Fruit fly (Drosophila melanogaster): Measurements from ENCODE around the gene Dip-B.

Gene Dip-B

dm6 chr3R:13800430-13800848 is 18.4 kb downstream of the Dip-B start (continued):
- no peak for TF ChIP-seq Dip2 (GFP tag; IDR thresholded peaks at IDR 0.05)
- TF ChIP-seq CG15479 (GFP tag; optimal IDR thresholded peaks at IDR 0.05): no peak
- peak; percentile 59 for TF ChIP-seq ems (GFP tag; optimal IDR thresholded peaks at IDR 0.05)
- no peak for TF ChIP-seq fu2 (GFP tag; optimal IDR thresholded peaks at IDR 0.05)
- peak; percentile 81 for TF ChIP-seq CG1602 (GFP tag; optimal IDR thresholded peaks at IDR 0.05)
- TF ChIP-seq CG10267 (tag; optimal IDR thresholded peaks at IDR 0.05): peak; percentile 86
- no peak for TF ChIP-seq CG1792 (GFP tag; optimal IDR thresholded peaks at IDR 0.05)
- no peak for TF ChIP-seq Tbp (GFP tag; optimal IDR thresholded peaks at IDR 0.05)
- TF ChIP-seq CG12236 (GFP tag; optimal IDR thresholded peaks at IDR 0.05): no peak
- TF ChIP-seq az2 (GFP tag; optimal IDR thresholded peaks at IDR 0.05): peak; percentile 88
- TF ChIP-seq mam (GFP tag; optimal IDR thresholded peaks at IDR 0.05): peak; percentile 60
- peak; percentile 92 for TF ChIP-seq Rfx (GFP tag; IDR thresholded peaks at IDR 0.05)
- peak; percentile 92 for TF ChIP-seq CG7839 (tag; optimal IDR thresholded peaks at IDR 0.05)
- TF ChIP-seq nom (GFP tag; optimal IDR thresholded peaks at IDR 0.05): peak; percentile 54
- TF ChIP-seq sens (GFP tag): peak; percentile 95
- TF ChIP-seq CG4730 (GFP tag; IDR thresholded peaks at IDR 0.05): peak; percentile 93
- TF ChIP-seq oc (tag; optimal IDR thresholded peaks at IDR 0.05): peak; percentile 84
- TF ChIP-seq Sin3A (optimal IDR thresholded peaks at IDR 0.05): no peak
- peak; percentile 84 for TF ChIP-seq ro (GFP tag; IDR thresholded peaks at IDR 0.05)
- peak; percentile 72 for TF ChIP-seq Fer2 (tag; optimal IDR thresholded peaks at IDR 0.05)
- TF ChIP-seq E2f2 (GFP tag; IDR thresholded peaks at IDR 0.05): peak; percentile 81
- TF ChIP-seq pb (GFP tag; optimal IDR thresholded peaks at IDR 0.05): no peak
- TF ChIP-seq dmrt11E (tag; optimal IDR thresholded peaks at IDR 0.05): peak; percentile 86
- TF ChIP-seq jing (GFP tag; optimal IDR thresholded peaks at IDR 0.05): peak; percentile 27
- peak; percentile 6 for TF ChIP-seq NK7.1 (GFP tag; optimal IDR thresholded peaks at IDR 0.05)
- TF ChIP-seq Abd-B (GFP tag; optimal IDR thresholded peaks at IDR 0.05): peak; percentile 73
- TF ChIP-seq cato (GFP tag; optimal IDR thresholded peaks at IDR 0.05; ENCODE audit: borderline replicate concordance): peak; percentile 64
- TF ChIP-seq tap (tag; optimal IDR thresholded peaks at IDR 0.05): peak; percentile 15
- TF ChIP-seq Oli (tag; optimal IDR thresholded peaks at IDR 0.05): peak; percentile 90
- TF ChIP-seq h (optimal IDR thresholded peaks at IDR 0.05): no peak
- no peak for TF ChIP-seq mld (GFP tag; IDR thresholded peaks at IDR 0.05; ENCODE audit: partially characterized antibody)
- TF ChIP-seq Ada2b (GFP tag; IDR thresholded peaks at IDR 0.05): peak; percentile 96
- TF ChIP-seq CG11560 (tag; IDR thresholded peaks at IDR 0.05): peak; percentile 73; the same call in 2 of the 3 replicates
- no peak for TF ChIP-seq corto (GFP tag; optimal IDR thresholded peaks at IDR 0.05)
- TF ChIP-seq HmgD (GFP tag; optimal IDR thresholded peaks at IDR 0.05): no peak
- TF ChIP-seq CG2129 (GFP tag; IDR thresholded peaks at IDR 0.05; ENCODE audit: partially characterized antibody): no peak
- TF ChIP-seq CG18619 (GFP tag; optimal IDR thresholded peaks at IDR 0.05): peak; percentile 88
- TF ChIP-seq CG6683 (GFP tag; optimal IDR thresholded peaks at IDR 0.05): peak; percentile 94
- peak; percentile 60; the same call in 1 of the 2 replicates for TF ChIP-seq aop (GFP tag; IDR thresholded peaks at IDR 0.05)
- peak; percentile 93 for TF ChIP-seq lmd (GFP tag; IDR thresholded peaks at IDR 0.05)
- TF ChIP-seq odd (GFP tag; optimal IDR thresholded peaks at IDR 0.05): peak; percentile 88
- TF ChIP-seq CG14050 (GFP tag; IDR thresholded peaks at IDR 0.05): peak; percentile 90
- TF ChIP-seq CG15514 (GFP tag; optimal IDR thresholded peaks at IDR 0.05): peak; percentile 87
- peak; percentile 83 for TF ChIP-seq CG8290 (GFP tag; optimal IDR thresholded peaks at IDR 0.05)
- TF ChIP-seq CG8290 (tag; optimal IDR thresholded peaks at IDR 0.05): no peak
- no peak for TF ChIP-seq fru (optimal IDR thresholded peaks at IDR 0.05)
- TF ChIP-seq sug (tag; optimal IDR thresholded peaks at IDR 0.05): peak; percentile 62
- peak; percentile 94 for TF ChIP-seq CG13424 (tag; optimal IDR thresholded peaks at IDR 0.05)
- peak; percentile 85 for TF ChIP-seq Ssrp (tag; optimal IDR thresholded peaks at IDR 0.05)
- peak; percentile 11 for TF ChIP-seq CG1603 (tag; optimal IDR thresholded peaks at IDR 0.05)
- no peak for TF ChIP-seq btn (GFP tag; optimal IDR thresholded peaks at IDR 0.05)
- TF ChIP-seq vnd (GFP tag; IDR thresholded peaks at IDR 0.05; ENCODE audit: partially characterized antibody): no peak
- TF ChIP-seq dm (GFP tag; optimal IDR thresholded peaks at IDR 0.05): no peak

All from whole organism, embryonic.